Worm (Caenorhabditis elegans) whole organism, late embryonic: ENCODE data around the gene K04D7.6.
A peak's percentile ranks its signal among the peaks of the same experiment; 100 is the strongest.

Source experiments
- C08G9.2 ChIP-seq: sonication (generic microtip); optimal IDR thresholded peaks from 2 replicates; lab custom pipeline; 2016; ENCODE audit warnings: mild to moderate bottlenecking, missing genetic modification characterization, moderate library complexity, missing compliant biosample characterization
- C38D4.7 ChIP-seq: fragments of 200-800 bp; sonication (Bioruptor generic); optimal IDR thresholded peaks from 2 replicates; lab custom pipeline; 2018; ENCODE audit warnings: mild to moderate bottlenecking, missing genetic modification characterization, moderate library complexity, missing compliant biosample characterization
- F13H6.1 ChIP-seq: sonication (generic microtip); optimal IDR thresholded peaks from 2 replicates; lab custom pipeline; 2016; ENCODE audit warnings: missing genetic modification characterization, missing compliant biosample characterization
- K02D7.2 ChIP-seq: sonication (generic microtip); optimal IDR thresholded peaks from 2 replicates; lab custom pipeline; 2017; ENCODE audit warnings: mild to moderate bottlenecking, missing genetic modification characterization, missing compliant biosample characterization
- T23F11.4 ChIP-seq: fragments of 200-800 bp; sonication (Bioruptor generic); optimal IDR thresholded peaks from 2 replicates; lab custom pipeline; 2018; ENCODE audit warnings: mild to moderate bottlenecking, missing genetic modification characterization, missing compliant biosample characterization
- ahr-1 ChIP-seq: sonication (generic microtip); optimal IDR thresholded peaks from 2 replicates; lab custom pipeline; 2016; ENCODE audit warnings: missing genetic modification characterization, missing compliant biosample characterization
- ama-1 ChIP-seq: fragments of 150-350 bp; optimal IDR thresholded peaks from 2 replicates; lab custom pipeline; 2014
- ceh-14 ChIP-seq: sonication (generic microtip); optimal IDR thresholded peaks from 2 replicates; lab custom pipeline; 2016; ENCODE audit warnings: missing genotype, missing genetic modification characterization, missing compliant biosample characterization
- ceh-18 ChIP-seq: sonication (generic microtip); optimal IDR thresholded peaks from 2 replicates; lab custom pipeline; 2016; ENCODE audit warnings: missing genetic modification characterization, missing compliant biosample characterization
- ceh-19 ChIP-seq: fragments of 200-800 bp; sonication (Bioruptor generic); optimal IDR thresholded peaks from 2 replicates; lab custom pipeline; 2018; ENCODE audit warnings: mild to moderate bottlenecking, missing genetic modification characterization, missing compliant biosample characterization
- ceh-24 ChIP-seq: sonication (generic microtip); optimal IDR thresholded peaks from 2 replicates; lab custom pipeline; 2016; ENCODE audit warnings: mild to moderate bottlenecking, missing genetic modification characterization, missing compliant biosample characterization
- ceh-31 ChIP-seq: sonication (generic microtip); optimal IDR thresholded peaks from 2 replicates; lab custom pipeline; 2016; ENCODE audit warnings: missing genetic modification characterization, missing compliant biosample characterization
- ceh-34 ChIP-seq: sonication (generic microtip); optimal IDR thresholded peaks from 2 replicates; lab custom pipeline; 2016; ENCODE audit warnings: mild to moderate bottlenecking, missing genetic modification characterization, missing compliant biosample characterization
- ceh-45 ChIP-seq: fragments of 200-800 bp; sonication (Bioruptor generic); IDR thresholded peaks from 2 replicates; pipeline ENCODE4 v1.3.6; 2022; ENCODE audit warnings: missing genetic modification reagents, missing genetic modification characterization, missing compliant biosample characterization
- ceh-6 ChIP-seq: fragments of 200-800 bp; sonication (Bioruptor generic); optimal IDR thresholded peaks from 2 replicates; lab custom pipeline; 2018; ENCODE audit warnings: mild to moderate bottlenecking, missing genetic modification characterization, missing compliant biosample characterization
- ceh-9 ChIP-seq: sonication (generic microtip); optimal IDR thresholded peaks from 2 replicates; lab custom pipeline; 2016; ENCODE audit warnings: mild to moderate bottlenecking, missing genetic modification characterization, inconsistent platforms, missing compliant biosample characterization
- che-1 ChIP-seq: sonication (generic microtip); optimal IDR thresholded peaks from 2 replicates; lab custom pipeline; 2016; ENCODE audit warnings: mild to moderate bottlenecking, missing genetic modification characterization, missing compliant biosample characterization
- dmd-4 ChIP-seq: sonication (generic microtip); optimal IDR thresholded peaks from 2 replicates; lab custom pipeline; 2016; ENCODE audit warnings: borderline replicate concordance, missing genetic modification characterization, missing compliant biosample characterization
- elt-2 ChIP-seq: sonication (generic microtip); optimal IDR thresholded peaks from 2 replicates; lab custom pipeline; 2016; ENCODE audit warnings: missing genetic modification reagents, missing genetic modification characterization, missing compliant biosample characterization
- elt-4 ChIP-seq: sonication (generic microtip); optimal IDR thresholded peaks from 2 replicates; lab custom pipeline; 2016; ENCODE audit warnings: missing genetic modification characterization, missing compliant biosample characterization
- ets-4 ChIP-seq: sonication (generic microtip); optimal IDR thresholded peaks from 2 replicates; lab custom pipeline; 2016; ENCODE audit warnings: missing genetic modification characterization, missing compliant biosample characterization
- fkh-10 ChIP-seq: fragments of 150-350 bp; optimal IDR thresholded peaks from 2 replicates; lab custom pipeline; 2014; ENCODE audit warnings: missing biosample characterization, missing genetic modification reagents, missing genetic modification characterization
- gmeb-2 ChIP-seq: sonication (generic microtip); optimal IDR thresholded peaks from 2 replicates; lab custom pipeline; 2016; ENCODE audit warnings: missing genetic modification characterization, inconsistent platforms, missing compliant biosample characterization
- hlh-13 ChIP-seq: fragments of 200-800 bp; sonication (Bioruptor generic); optimal IDR thresholded peaks from 2 replicates; lab custom pipeline; 2018; ENCODE audit warnings: mild to moderate bottlenecking, missing genetic modification characterization, missing compliant biosample characterization
- hlh-30 ChIP-seq: sonication (generic microtip); optimal IDR thresholded peaks from 2 replicates; lab custom pipeline; 2017; ENCODE audit warnings: antibody characterized with exemption, missing genetic modification characterization, missing compliant biosample characterization; ENCODE audit not compliant: insufficient read depth
- hlh-8 ChIP-seq: sonication (generic microtip); optimal IDR thresholded peaks from 2 replicates; lab custom pipeline; 2016; ENCODE audit warnings: missing genotype, missing genetic modification characterization, missing compliant biosample characterization
- lin-11 ChIP-seq: fragments of 200-800 bp; sonication (Bioruptor generic); optimal IDR thresholded peaks from 2 replicates; lab custom pipeline; 2018; ENCODE audit warnings: mild to moderate bottlenecking, missing genetic modification characterization, missing compliant biosample characterization
- madf-2 ChIP-seq: sonication (generic microtip); optimal IDR thresholded peaks from 2 replicates; lab custom pipeline; 2017; ENCODE audit warnings: missing genetic modification characterization, missing compliant biosample characterization
- nfya-1 ChIP-seq: sonication (generic microtip); optimal IDR thresholded peaks from 2 replicates; lab custom pipeline; 2017; ENCODE audit warnings: missing genetic modification characterization, mild to moderate bottlenecking, missing compliant biosample characterization, antibody characterized with exemption, moderate library complexity
- nhr-11 ChIP-seq: fragments of 150-350 bp; optimal IDR thresholded peaks from 2 replicates; lab custom pipeline; 2014; ENCODE audit warnings: missing biosample characterization, missing genetic modification characterization
- npax-4 ChIP-seq: sonication (generic microtip); optimal IDR thresholded peaks from 2 replicates; lab custom pipeline; 2016; ENCODE audit warnings: missing genetic modification characterization, missing compliant biosample characterization
- odd-2 ChIP-seq: sonication (generic microtip); optimal IDR thresholded peaks from 2 replicates; lab custom pipeline; 2017; ENCODE audit warnings: antibody characterized with exemption, mild to moderate bottlenecking, missing genetic modification characterization, missing compliant biosample characterization
- pag-3 ChIP-seq: sonication (generic microtip); optimal IDR thresholded peaks from 2 replicates; lab custom pipeline; 2016; ENCODE audit warnings: missing compliant biosample characterization, missing genetic modification characterization, borderline replicate concordance
- pha-2 ChIP-seq: sonication (generic microtip); optimal IDR thresholded peaks from 2 replicates; lab custom pipeline; 2017; ENCODE audit warnings: mild to moderate bottlenecking, missing genetic modification characterization, missing compliant biosample characterization
- pha-4 ChIP-seq: fragments of 150-350 bp; optimal IDR thresholded peaks from 2 replicates; lab custom pipeline; 2018; ENCODE audit warnings: missing biosample characterization, missing genetic modification reagents, missing genetic modification characterization
- pqm-1 ChIP-seq: sonication (generic microtip); optimal IDR thresholded peaks from 2 replicates; lab custom pipeline; 2016; ENCODE audit warnings: missing genetic modification characterization, missing compliant biosample characterization
- rnt-1 ChIP-seq: sonication (generic microtip); optimal IDR thresholded peaks from 2 replicates; lab custom pipeline; 2016; ENCODE audit warnings: missing genetic modification characterization, missing compliant biosample characterization
- sox-2 ChIP-seq: fragments of 200-800 bp; sonication (Bioruptor generic); IDR thresholded peaks from 2 replicates; pipeline ENCODE4 v1.3.6; 2022; ENCODE audit warnings: missing genetic modification reagents, missing genetic modification characterization, missing compliant biosample characterization
- sox-4 ChIP-seq: sonication (generic microtip); optimal IDR thresholded peaks from 2 replicates; lab custom pipeline; 2017; ENCODE audit warnings: mild to moderate bottlenecking, missing genetic modification characterization, inconsistent platforms, missing compliant biosample characterization
- tbx-2 ChIP-seq: sonication (generic microtip); optimal IDR thresholded peaks from 2 replicates; lab custom pipeline; 2016; ENCODE audit warnings: missing genetic modification characterization, missing compliant biosample characterization
- ttx-3 ChIP-seq: sonication (generic microtip); optimal IDR thresholded peaks from 2 replicates; lab custom pipeline; 2016; ENCODE audit warnings: missing genetic modification reagents, missing genetic modification characterization, missing compliant biosample characterization
- unc-3 ChIP-seq, 2 experiments: fragments of 200-800 bp in 1 of 2; sonication (Bioruptor generic) in 1 of 2; sonication (generic microtip) in 1 of 2; conservative IDR thresholded peaks in 1 of 2; optimal IDR thresholded peaks in 1 of 2; 2 replicates each; pipeline versions ENCODE4 v1.3.6 to Lab custom; 2016 to 2022; ENCODE audit warnings: missing compliant biosample characterization in 2 of 2, missing genetic modification characterization in 2 of 2, missing genetic modification reagents in 1 of 2
- unc-42 ChIP-seq: sonication (generic microtip); optimal IDR thresholded peaks from 2 replicates; lab custom pipeline; 2016; ENCODE audit warnings: missing genotype, missing genetic modification characterization, missing compliant biosample characterization
- unc-86 ChIP-seq: sonication (generic microtip); optimal IDR thresholded peaks from 2 replicates; lab custom pipeline; 2016; ENCODE audit warnings: missing genetic modification characterization, missing compliant biosample characterization
- ztf-16 ChIP-seq: sonication (generic microtip); optimal IDR thresholded peaks from 2 replicates; lab custom pipeline; 2017; ENCODE audit warnings: missing genetic modification characterization, missing compliant biosample characterization

The K04D7.6 gene

ce11 chrIV:10206182-10206581 is at the start of gene K04D7.6:
Gene K04D7.6 (minus strand): TSS chrIV:10206282.
- no peak for TF ChIP-seq K02D7.2
- no peak for TF ChIP-seq ama-1
- no peak for TF ChIP-seq dmd-4 (tag; lab: Kevin White, UChicago)
- no peak for TF ChIP-seq ceh-18 (tag; lab: Kevin White, UChicago)
- TF ChIP-seq ztf-16 = no peak
- TF ChIP-seq madf-2 (tag; lab: Kevin White, UChicago) = no peak
- TF ChIP-seq unc-3 (GFP tag; conservative IDR thresholded peaks at IDR 0.05; lab: Robert Waterston, UW) = no peak
- no peak for TF ChIP-seq unc-3 (tag; optimal IDR thresholded peaks at IDR 0.05; lab: Kevin White, UChicago)
- no peak for TF ChIP-seq tbx-2
- TF ChIP-seq ets-4 = no peak
- TF ChIP-seq ceh-45 (GFP tag; lab: Robert Waterston, UW) = no peak
- no peak for TF ChIP-seq fkh-10 (GFP tag; lab: Kevin White, UChicago)
- no peak for TF ChIP-seq ceh-31 (tag; lab: Kevin White, UChicago)
- no peak for TF ChIP-seq pha-4 (tag; lab: Kevin White, UChicago)
- TF ChIP-seq, all 69 proteins: peak for 0

DNA sequence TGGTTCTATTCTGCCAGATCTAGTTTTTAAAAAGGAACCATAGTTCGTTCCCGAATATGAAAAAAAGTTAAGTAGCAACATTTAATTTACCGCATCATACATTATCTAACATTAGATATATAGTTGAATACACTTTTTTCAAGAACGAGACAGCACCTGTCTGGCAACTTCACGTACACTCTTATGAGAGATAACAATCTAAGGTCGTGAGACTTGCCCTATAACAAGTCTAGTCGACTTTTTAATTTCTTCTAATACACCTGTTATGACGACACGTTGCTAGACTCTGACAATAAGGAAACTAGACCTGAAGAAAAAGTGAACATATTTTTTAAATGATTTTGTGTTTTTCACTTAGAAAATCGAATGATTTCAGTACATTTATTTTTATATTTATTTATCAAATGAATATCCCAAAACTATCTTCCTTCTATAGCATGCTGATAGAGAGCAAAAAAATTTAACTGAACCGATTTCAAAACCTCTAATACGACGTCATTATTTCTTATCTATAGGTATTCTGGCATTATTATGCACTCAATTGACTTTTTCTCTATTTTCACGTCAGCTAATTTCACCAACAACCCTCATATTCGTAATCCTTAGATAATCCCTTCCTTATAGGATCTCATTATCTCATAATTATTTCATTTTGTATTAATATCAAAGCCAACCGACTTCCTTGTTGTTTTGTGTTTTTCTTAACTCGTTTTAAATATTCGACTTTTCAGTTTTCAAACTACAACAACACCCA is 47.0 kb upstream of the K04D7.6 start:
- TF ChIP-seq C08G9.2 (tag; lab: Kevin White, UChicago) (no peak), sox-2 (GFP tag; lab: Robert Waterston, UW) (no peak), npax-4 (tag; lab: Kevin White, UChicago) (no peak), elt-4 (tag; lab: Kevin White, UChicago) (no peak), hlh-30 (tag; lab: Kevin White, UChicago) (no peak), pha-2 (tag; lab: Kevin White, UChicago) (no peak), ceh-18 (tag; lab: Kevin White, UChicago) (no peak), nhr-11 (tag; lab: Kevin White, UChicago) (no peak), ceh-34 (tag; lab: Kevin White, UChicago) (no peak), ahr-1 (tag; lab: Kevin White, UChicago) (no peak), C38D4.7 (no peak), unc-86 (no peak), pag-3 (tag; lab: Kevin White, UChicago) (no peak), gmeb-2 (tag; lab: Kevin White, UChicago) (no peak)

DNA sequence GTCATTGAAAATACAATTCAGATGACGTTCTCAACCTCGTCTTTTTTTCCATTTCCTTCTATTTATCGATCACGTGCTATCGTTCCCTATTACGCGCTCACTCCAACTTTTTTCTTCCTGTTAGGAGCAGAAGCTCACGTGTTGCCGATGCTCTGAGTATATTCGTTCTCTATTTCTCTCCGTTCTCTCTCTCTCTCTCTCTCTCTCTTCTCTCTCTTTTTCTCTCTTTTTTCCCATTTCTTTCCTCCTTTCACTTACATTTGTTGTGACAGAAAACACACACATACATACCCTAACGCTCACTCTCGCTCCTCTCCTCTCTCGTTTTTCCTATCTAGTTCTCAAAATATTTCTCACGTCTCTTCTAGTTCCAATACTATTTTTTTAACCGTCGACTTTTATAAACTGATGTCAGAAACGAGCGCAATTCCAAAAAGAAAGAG is 46.3 kb upstream of the K04D7.6 start:
- TF ChIP-seq ets-4 = peak; percentile 20
- no peak for TF ChIP-seq gmeb-2 (tag; lab: Kevin White, UChicago)
- no peak for TF ChIP-seq hlh-8
- TF ChIP-seq che-1 (tag; lab: Kevin White, UChicago) = no peak
- TF ChIP-seq ceh-19 (GFP tag; lab: Kevin White, UChicago) = no peak
- no peak for TF ChIP-seq sox-4
- TF ChIP-seq ceh-14 (tag; lab: Kevin White, UChicago) = no peak
- TF ChIP-seq unc-42 (tag; lab: Kevin White, UChicago) = peak; percentile 77
- no peak for TF ChIP-seq elt-2 (tag; lab: Kevin White, UChicago)
- TF ChIP-seq ceh-9 = no peak
- TF ChIP-seq elt-4 (tag; lab: Kevin White, UChicago) = no peak
- TF ChIP-seq ttx-3 (tag; lab: Kevin White, UChicago) = no peak
- TF ChIP-seq madf-2 (tag; lab: Kevin White, UChicago) = no peak
- TF ChIP-seq rnt-1 (tag; lab: Kevin White, UChicago) = no peak
- TF ChIP-seq lin-11 (tag; lab: Kevin White, UChicago) = no peak
- TF ChIP-seq odd-2 (tag; lab: Kevin White, UChicago) = no peak
- TF ChIP-seq T23F11.4 (GFP tag; lab: Kevin White, UChicago) = no peak
- TF ChIP-seq pqm-1 (tag; lab: Kevin White, UChicago) = peak; percentile 25
- TF ChIP-seq ceh-45 (GFP tag; lab: Robert Waterston, UW) = no peak
- no peak for TF ChIP-seq ztf-16
- TF ChIP-seq ceh-24 = no peak
- peak; percentile 64 for TF ChIP-seq nfya-1 (tag; lab: Kevin White, UChicago)
- TF ChIP-seq ceh-31 (tag; lab: Kevin White, UChicago) = peak; percentile 61
- TF ChIP-seq pha-4 (tag; lab: Kevin White, UChicago) = no peak
- peak; percentile 2 for TF ChIP-seq ceh-34 (tag; lab: Kevin White, UChicago)
- no peak for TF ChIP-seq ama-1
- peak; percentile 87 for TF ChIP-seq hlh-30 (tag; lab: Kevin White, UChicago)
- TF ChIP-seq tbx-2 = peak; percentile 46
- no peak for TF ChIP-seq hlh-13 (GFP tag; lab: Kevin White, UChicago)
- TF ChIP-seq F13H6.1 (tag; lab: Kevin White, UChicago) = peak; percentile 38
- TF ChIP-seq ceh-6 = no peak
- no peak for TF ChIP-seq sox-2 (GFP tag; lab: Robert Waterston, UW)
- TF ChIP-seq ceh-18 (tag; lab: Kevin White, UChicago) = peak; percentile 87
